Worm (Caenorhabditis elegans) whole organism, midembryonic: ENCODE results near the gene str-193.

ENCODE experiments used
- T22C8.4 ChIP-seq: fragments of 200-800 bp; sonication (Bioruptor generic); IDR thresholded peaks from 2 replicates; pipeline ENCODE4 v1.3.6; 2022; ENCODE audit warnings: missing genetic modification characterization, missing compliant biosample characterization
- cog-1 ChIP-seq: sonication (generic microtip); optimal IDR thresholded peaks from 2 replicates; lab custom pipeline; 2016; ENCODE audit warnings: missing genetic modification characterization, missing compliant biosample characterization
- klf-2 ChIP-seq: fragments of 200-800 bp; sonication (Bioruptor generic); conservative IDR thresholded peaks from 2 replicates; pipeline ENCODE4 v1.3.6; 2022; ENCODE audit warnings: missing genetic modification reagents, missing genetic modification characterization, missing compliant biosample characterization
- tab-1 ChIP-seq: fragments of 200-800 bp; sonication (Bioruptor generic); IDR thresholded peaks from 2 replicates; pipeline ENCODE4 v1.3.6; 2022; ENCODE audit warnings: missing genetic modification characterization, missing compliant biosample characterization

DNA sequence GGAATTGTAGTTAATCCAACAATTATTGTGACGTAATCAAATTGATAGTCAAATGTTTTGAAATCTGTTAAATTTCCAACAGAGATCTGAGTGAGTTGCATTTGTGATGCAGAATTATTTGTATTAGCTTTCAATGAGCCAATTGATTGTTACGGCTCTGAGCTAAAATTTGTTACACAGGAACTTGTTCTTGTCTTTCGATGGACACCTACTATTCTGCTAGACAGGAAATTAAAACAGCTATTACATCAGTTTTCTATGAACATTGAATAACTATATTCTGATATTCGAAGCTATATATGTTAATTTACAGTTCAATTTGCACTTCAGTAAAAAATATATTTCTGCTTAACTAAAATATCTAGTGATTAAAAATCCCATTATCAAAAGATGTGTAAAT lies 12.3 kb upstream of the str-193 start, which contains the start of gene sru-40:
- TF ChIP-seq T22C8.4 (GFP tag; lab: Robert Waterston, UW) = no peak
- no peak for TF ChIP-seq klf-2 (GFP tag; lab: Robert Waterston, UW)
- TF ChIP-seq cog-1 (tag; lab: Kevin White, UChicago) = no peak
- no peak for TF ChIP-seq tab-1
